Worm (Caenorhabditis elegans): ENCODE data around the gene irld-8.

irld-8 gene

ce11 chrIV:8075516-8075915, 40.0 kb upstream of the irld-8 start:
- TF ChIP-seq unc-62 (GFP tag; optimal IDR thresholded peaks at IDR 0.05) (no peak), pha-4 (tag; optimal IDR thresholded peaks at IDR 0.05) (no peak), sea-2 (GFP tag; IDR thresholded peaks at IDR 0.05) (no peak), dox-1 (GFP tag; IDR thresholded peaks at IDR 0.05) (no peak), F49E8.2 (tag; optimal IDR thresholded peaks at IDR 0.05; ENCODE audit: insufficient read depth) (no peak), hmg-1.2 (GFP tag; IDR thresholded peaks at IDR 0.05) (no peak), snpc-1.1 (tag; optimal IDR thresholded peaks at IDR 0.05; ENCODE audit: insufficient read depth) (peak; percentile 51), unc-130 (GFP tag; optimal IDR thresholded peaks at IDR 0.05) (no peak), mcd-1 (GFP tag; IDR thresholded peaks at IDR 0.05) (no peak), D2030.7 (GFP tag; IDR thresholded peaks at IDR 0.05) (no peak), snpc-4 (GFP tag; optimal IDR thresholded peaks at IDR 0.05) (no peak), snpc-4 (tag; optimal IDR thresholded peaks at IDR 0.05) (peak in 3 of 4 experiments; percentile 26 to 54 (median 52))

ce11 chrIV:8076511-8076910, 39.1 kb upstream of the irld-8 start:
- TF ChIP-seq lag-1 (GFP tag; IDR thresholded peaks at IDR 0.05) = no peak
- no peak for TF ChIP-seq dox-1 (GFP tag; IDR thresholded peaks at IDR 0.05)
- TF ChIP-seq athp-1 (tag; optimal IDR thresholded peaks at IDR 0.05) = no peak
- no peak for TF ChIP-seq rpc-1 (optimal IDR thresholded peaks at IDR 0.05)
- no peak for TF ChIP-seq rpc-1 (tag; optimal IDR thresholded peaks at IDR 0.05)
- TF ChIP-seq sdz-38 (tag; optimal IDR thresholded peaks at IDR 0.05) = no peak
- no peak for TF ChIP-seq efl-1 (GFP tag; optimal IDR thresholded peaks at IDR 0.05)
- no peak for TF ChIP-seq C06A6.2 (GFP tag; conservative IDR thresholded peaks at IDR 0.05)
- TF ChIP-seq tbp1 (GFP tag; optimal IDR thresholded peaks at IDR 0.05) = no peak
- no peak for TF ChIP-seq cebp-2 (GFP tag; IDR thresholded peaks at IDR 0.05)
- TF ChIP-seq lin-35 (GFP tag; optimal IDR thresholded peaks at IDR 0.05) = no peak
- no peak for TF ChIP-seq ZK185.1 (tag; optimal IDR thresholded peaks at IDR 0.05; ENCODE audit: poor library complexity, severe bottlenecking)
- TF ChIP-seq mcd-1 (GFP tag; IDR thresholded peaks at IDR 0.05) = no peak
- no peak for TF ChIP-seq die-1 (tag; optimal IDR thresholded peaks at IDR 0.05)
- TF ChIP-seq zim-3 (tag; optimal IDR thresholded peaks at IDR 0.05) = no peak
- no peak for TF ChIP-seq dpl-1 (GFP tag; optimal IDR thresholded peaks at IDR 0.05)
- no peak for TF ChIP-seq F57C9.4 (tag; optimal IDR thresholded peaks at IDR 0.05)
- TF ChIP-seq lsy-27 (tag; optimal IDR thresholded peaks at IDR 0.05; ENCODE audit: borderline replicate concordance, insufficient read depth) = no peak
- no peak for TF ChIP-seq aptf-3 (GFP tag; IDR thresholded peaks at IDR 0.05)
- no peak for TF ChIP-seq F55B11.4 (tag; optimal IDR thresholded peaks at IDR 0.05; ENCODE audit: borderline replicate concordance, insufficient read depth)

ce11 chrIV:8080166-8080565, 35.4 kb upstream of the irld-8 start:
- TF ChIP-seq B0035.1 (tag; optimal IDR thresholded peaks at IDR 0.05) (no peak), zim-3 (tag; optimal IDR thresholded peaks at IDR 0.05) (no peak)

- TF ChIP-seq attf-5 (GFP tag; optimal IDR thresholded peaks at IDR 0.05) = no peak
- TF ChIP-seq cebp-2 (GFP tag; IDR thresholded peaks at IDR 0.05) = no peak
- TF ChIP-seq F33H1.4 (GFP tag; IDR thresholded peaks at IDR 0.05) = no peak
- TF ChIP-seq dpff-1 (tag; optimal IDR thresholded peaks at IDR 0.05) = no peak
These were observed 34.8 kb upstream of the irld-8 start for ce11 chrIV:8080782-8081181.

ce11 chrIV:8086552-8086951, 29.0 kb upstream of the irld-8 start, which contains the start of gene nsy-7:
nsy-7 (minus strand) TSS chrIV:8086652.
- TF ChIP-seq tlf-1 (GFP tag; optimal IDR thresholded peaks at IDR 0.05) = no peak
- TF ChIP-seq F37B4.10 (GFP tag; IDR thresholded peaks at IDR 0.05) = no peak
- no peak for TF ChIP-seq ceh-91 (GFP tag; IDR thresholded peaks at IDR 0.05)
- no peak for TF ChIP-seq unc-130 (GFP tag; optimal IDR thresholded peaks at IDR 0.05)
- no peak for TF ChIP-seq F22D6.2 (tag; optimal IDR thresholded peaks at IDR 0.05)
- no peak for TF ChIP-seq hrde-1 (tag; optimal IDR thresholded peaks at IDR 0.05; ENCODE audit: borderline replicate concordance)
- TF ChIP-seq pha-4 (tag; optimal IDR thresholded peaks at IDR 0.05) = no peak
- no peak for TF ChIP-seq ztf-3 (GFP tag; optimal IDR thresholded peaks at IDR 0.05)
- no peak for TF ChIP-seq nfya-2 (GFP tag; IDR thresholded peaks at IDR 0.05)
- TF ChIP-seq K12H6.12 (tag; optimal IDR thresholded peaks at IDR 0.05) = no peak
- TF ChIP-seq sea-2 (GFP tag; IDR thresholded peaks at IDR 0.05) = no peak
- TF ChIP-seq tbp1 (GFP tag; optimal IDR thresholded peaks at IDR 0.05) = no peak
- TF ChIP-seq Y53G8AR.9 (GFP tag; conservative IDR thresholded peaks at IDR 0.05) = no peak
- no peak for TF ChIP-seq snpc-4 (GFP tag; optimal IDR thresholded peaks at IDR 0.05)
- TF ChIP-seq snpc-4 (tag; optimal IDR thresholded peaks at IDR 0.05) = no peak
